Worm (Caenorhabditis elegans) whole organism, early embryonic: ENCODE data around the gene tbc-19.

Experiments used
- B0310.2 ChIP-seq: sonication (generic microtip); optimal IDR thresholded peaks from 2 replicates; lab custom pipeline; 2016; ENCODE audit warnings: mild to moderate bottlenecking, missing genetic modification characterization, missing compliant biosample characterization
- F13C5.2 ChIP-seq: sonication (generic microtip); optimal IDR thresholded peaks from 2 replicates; lab custom pipeline; 2017; ENCODE audit warnings: mild to moderate bottlenecking, missing genetic modification characterization, inconsistent platforms, missing compliant biosample characterization
- aly-1 ChIP-seq: sonication (generic microtip); optimal IDR thresholded peaks from 2 replicates; lab custom pipeline; 2016; ENCODE audit warnings: missing genetic modification characterization, missing compliant biosample characterization
- ama-1 ChIP-seq: fragments of 150-350 bp; optimal IDR thresholded peaks from 2 replicates; lab custom pipeline; 2014
- ceh-13 ChIP-seq: fragments of 200-800 bp; sonication (Bioruptor generic); optimal IDR thresholded peaks from 2 replicates; lab custom pipeline; 2018; ENCODE audit warnings: mild to moderate bottlenecking, missing genetic modification characterization, missing compliant biosample characterization
- ceh-36 ChIP-seq: sonication (generic microtip); optimal IDR thresholded peaks from 2 replicates; lab custom pipeline; 2016; ENCODE audit warnings: missing genetic modification characterization, inconsistent platforms, missing compliant biosample characterization
- ets-7 ChIP-seq: sonication (generic microtip); optimal IDR thresholded peaks from 2 replicates; lab custom pipeline; 2016; ENCODE audit warnings: missing genotype, missing genetic modification characterization, missing compliant biosample characterization
- flt-1 ChIP-seq: fragments of 200-800 bp; sonication (Bioruptor generic); IDR thresholded peaks from 2 replicates; pipeline ENCODE4 v1.3.6; 2022; ENCODE audit warnings: missing genetic modification characterization, missing compliant biosample characterization
- hmbx-1 ChIP-seq: sonication (generic microtip); optimal IDR thresholded peaks from 2 replicates; lab custom pipeline; 2016; ENCODE audit warnings: mild to moderate bottlenecking, missing genetic modification characterization, missing compliant biosample characterization
- hmg-4 ChIP-seq: fragments of 200-800 bp; sonication (Bioruptor generic); optimal IDR thresholded peaks from 2 replicates; lab custom pipeline; 2018; ENCODE audit warnings: mild to moderate bottlenecking, missing genetic modification characterization, missing compliant biosample characterization
- hnd-1 ChIP-seq: sonication (generic microtip); optimal IDR thresholded peaks from 2 replicates; lab custom pipeline; 2016; ENCODE audit warnings: missing genetic modification characterization, missing compliant biosample characterization
- pes-1 ChIP-seq: fragments of 200-800 bp; sonication (Bioruptor generic); IDR thresholded peaks from 2 replicates; pipeline ENCODE4 v1.3.6; 2022; ENCODE audit warnings: missing genetic modification reagents, missing genetic modification characterization, missing compliant biosample characterization
- scrt-1 ChIP-seq: fragments of 200-800 bp; sonication (Bioruptor generic); IDR thresholded peaks from 2 replicates; pipeline ENCODE4 v1.3.6; 2022; ENCODE audit warnings: missing genetic modification characterization, missing compliant biosample characterization
- sea-1 ChIP-seq: fragments of 200-800 bp; sonication (Bioruptor generic); conservative IDR thresholded peaks from 2 replicates; pipeline ENCODE4 v1.3.6; 2022; ENCODE audit warnings: missing genetic modification characterization, missing compliant biosample characterization
- tbx-11 ChIP-seq: fragments of 200-800 bp; sonication (Bioruptor generic); IDR thresholded peaks from 2 replicates; pipeline ENCODE4 v1.3.6; 2022; ENCODE audit warnings: missing genetic modification characterization, missing compliant biosample characterization
- tbx-37 ChIP-seq: fragments of 200-800 bp; sonication (Bioruptor generic); conservative IDR thresholded peaks from 2 replicates; pipeline ENCODE4 v1.3.6; 2022; ENCODE audit warnings: missing genetic modification reagents, missing genetic modification characterization, missing compliant biosample characterization
- tra-4 ChIP-seq: sonication (generic microtip); optimal IDR thresholded peaks from 2 replicates; lab custom pipeline; 2017; ENCODE audit warnings: missing genetic modification characterization, missing compliant biosample characterization

Gene tbc-19

DNA sequence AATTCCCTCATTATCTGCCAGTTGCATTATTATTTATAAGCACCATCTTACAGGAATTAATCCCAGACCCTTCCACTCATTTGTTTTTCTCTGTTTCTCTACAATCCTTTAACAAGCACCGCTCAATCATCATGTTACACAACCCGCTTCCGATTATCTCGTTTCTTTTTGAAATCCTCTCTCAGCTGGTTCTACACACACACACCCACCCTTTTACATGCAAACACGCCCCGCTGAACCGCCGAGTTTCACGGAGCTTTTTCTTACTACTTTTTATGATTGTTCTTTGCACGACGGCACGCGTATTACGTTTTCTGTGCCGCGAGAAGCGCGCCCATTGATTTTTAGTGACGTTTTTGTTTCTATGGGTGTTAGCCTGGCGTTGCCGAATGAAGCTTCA, 38.5 kb downstream of the tbc-19 start:
- TF ChIP-seq ceh-36 (tag; lab: Kevin White, UChicago) (no peak), aly-1 (tag; lab: Kevin White, UChicago) (no peak), hnd-1 (tag; lab: Kevin White, UChicago) (no peak), sea-1 (GFP tag; lab: Robert Waterston, UW) (no peak), hmbx-1 (no peak), pes-1 (GFP tag; lab: Robert Waterston, UW) (no peak), tbx-11 (GFP tag; lab: Robert Waterston, UW) (no peak), ceh-13 (GFP tag; lab: Kevin White, UChicago) (no peak), F13C5.2 (no peak), tra-4 (tag; lab: Kevin White, UChicago) (no peak)

- peak; percentile 15; the same call in 1 of the 2 replicates for TF ChIP-seq pes-1 (GFP tag; lab: Robert Waterston, UW)
- TF ChIP-seq flt-1 (GFP tag; lab: Robert Waterston, UW) = 0 out of 2 replicates have a peak, but pooled peaks have one; percentile 4
- TF ChIP-seq sea-1 (GFP tag; lab: Robert Waterston, UW) = 0 out of 2 replicates have a peak, but pooled peaks have one; percentile 7
- 0 out of 2 replicates have a peak, but pooled peaks have one; percentile 34 for TF ChIP-seq tbx-37 (GFP tag; lab: Robert Waterston, UW)
Measured at ce11 chrX:13973086-13973485, 39.2 kb downstream of the tbc-19 start.

- TF ChIP-seq flt-1 (GFP tag; lab: Robert Waterston, UW) (no peak), aly-1 (tag; lab: Kevin White, UChicago) (no peak), ets-7 (no peak), B0310.2 (tag; lab: Kevin White, UChicago) (no peak), hnd-1 (tag; lab: Kevin White, UChicago) (no peak), hmbx-1 (no peak), ama-1 (lab: Kevin White, UChicago) (no peak), ceh-13 (GFP tag; lab: Kevin White, UChicago) (no peak), sea-1 (GFP tag; lab: Robert Waterston, UW) (no peak), tra-4 (tag; lab: Kevin White, UChicago) (no peak), scrt-1 (GFP tag; lab: Robert Waterston, UW) (no peak), hmg-4 (GFP tag; lab: Kevin White, UChicago) (peak; percentile 74), F13C5.2 (no peak), tbx-11 (GFP tag; lab: Robert Waterston, UW) (no peak), pes-1 (GFP tag; lab: Robert Waterston, UW) (no peak), ceh-36 (tag; lab: Kevin White, UChicago) (no peak), tbx-37 (GFP tag; lab: Robert Waterston, UW) (0 out of 2 replicates have a peak, but pooled peaks have one; percentile 7)
Measured at ce11 chrX:13969257-13969968, 42.9 kb downstream of the tbc-19 start.

DNA sequence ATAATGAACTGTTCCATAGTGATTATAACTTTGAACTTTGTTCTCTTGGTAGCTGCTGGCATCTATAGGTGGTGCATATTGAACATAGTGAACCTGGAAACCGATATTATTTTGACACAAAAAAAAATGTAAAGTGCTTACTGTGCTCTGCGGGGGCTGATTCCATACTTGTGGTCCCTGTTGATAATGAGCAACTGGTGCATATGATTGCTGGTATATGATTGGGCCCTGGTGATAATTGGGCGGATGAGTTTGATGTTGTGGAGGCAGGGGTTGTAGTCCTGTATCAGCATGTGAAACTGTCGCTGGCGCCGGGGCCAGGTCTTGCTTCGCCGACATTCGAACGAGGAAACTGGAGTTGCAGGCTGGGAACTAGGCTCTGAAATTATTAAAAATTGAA, 44.0 kb downstream of the tbc-19 start, which contains the start of gene pqn-39:
TSS of gene pqn-39 (minus strand) at position 385 of the 400 bp plus-strand sequence.
- no peak for TF ChIP-seq flt-1 (GFP tag; lab: Robert Waterston, UW)
- TF ChIP-seq ceh-36 (tag; lab: Kevin White, UChicago) = no peak
- no peak for TF ChIP-seq F13C5.2
- TF ChIP-seq tbx-11 (GFP tag; lab: Robert Waterston, UW) = no peak
- no peak for TF ChIP-seq aly-1 (tag; lab: Kevin White, UChicago)
- no peak for TF ChIP-seq B0310.2 (tag; lab: Kevin White, UChicago)
- no peak for TF ChIP-seq tbx-37 (GFP tag; lab: Robert Waterston, UW)
- TF ChIP-seq ama-1 (lab: Kevin White, UChicago) = no peak
- no peak for TF ChIP-seq hmg-4 (GFP tag; lab: Kevin White, UChicago)
- no peak for TF ChIP-seq scrt-1 (GFP tag; lab: Robert Waterston, UW)
- TF ChIP-seq ets-7 = no peak

ce11 chrX:13963203-13963602, 49.1 kb downstream of the tbc-19 start, which contains the start of gene F48F7.3:
Gene F48F7.3, plus strand, starts transcription at chrX:13963503.
- TF ChIP-seq scrt-1 (GFP tag; lab: Robert Waterston, UW) = no peak
- no peak for TF ChIP-seq ama-1 (lab: Kevin White, UChicago)
- TF ChIP-seq F13C5.2 = no peak
- no peak for TF ChIP-seq ceh-36 (tag; lab: Kevin White, UChicago)
- TF ChIP-seq ceh-13 (GFP tag; lab: Kevin White, UChicago) = no peak
- TF ChIP-seq flt-1 (GFP tag; lab: Robert Waterston, UW) = no peak
- TF ChIP-seq tbx-11 (GFP tag; lab: Robert Waterston, UW) = no peak

- no peak for TF ChIP-seq tra-4 (tag; lab: Kevin White, UChicago)
- no peak for TF ChIP-seq ceh-13 (GFP tag; lab: Kevin White, UChicago)
- no peak for TF ChIP-seq aly-1 (tag; lab: Kevin White, UChicago)
- TF ChIP-seq tbx-37 (GFP tag; lab: Robert Waterston, UW) = no peak
- no peak for TF ChIP-seq F13C5.2
Measured at ce11 chrX:13959849-13960248, 52.5 kb downstream of the tbc-19 start, which contains the start of gene syx-2. Gene syx-2, plus strand, starts transcription at chrX:13960149.

ce11 chrX:13959383-13959782, 52.9 kb downstream of the tbc-19 start:
- TF ChIP-seq tbx-37 (GFP tag; lab: Robert Waterston, UW) (no peak), B0310.2 (tag; lab: Kevin White, UChicago) (no peak)

- TF ChIP-seq hmg-4 (GFP tag; lab: Kevin White, UChicago) (no peak), flt-1 (GFP tag; lab: Robert Waterston, UW) (no peak), ceh-13 (GFP tag; lab: Kevin White, UChicago) (no peak), sea-1 (GFP tag; lab: Robert Waterston, UW) (no peak), ceh-36 (tag; lab: Kevin White, UChicago) (no peak), aly-1 (tag; lab: Kevin White, UChicago) (no peak), ama-1 (lab: Kevin White, UChicago) (no peak), hmbx-1 (no peak), ets-7 (no peak), tbx-37 (GFP tag; lab: Robert Waterston, UW) (no peak), pes-1 (GFP tag; lab: Robert Waterston, UW) (no peak), tra-4 (tag; lab: Kevin White, UChicago) (no peak), F13C5.2 (no peak), B0310.2 (tag; lab: Kevin White, UChicago) (no peak), scrt-1 (GFP tag; lab: Robert Waterston, UW) (no peak)
Measured at ce11 chrX:13958451-13958850, 53.9 kb downstream of the tbc-19 start.
